Worm (Caenorhabditis elegans): ENCODE results near the gene dmsr-15.

The dmsr-15 gene

DNA sequence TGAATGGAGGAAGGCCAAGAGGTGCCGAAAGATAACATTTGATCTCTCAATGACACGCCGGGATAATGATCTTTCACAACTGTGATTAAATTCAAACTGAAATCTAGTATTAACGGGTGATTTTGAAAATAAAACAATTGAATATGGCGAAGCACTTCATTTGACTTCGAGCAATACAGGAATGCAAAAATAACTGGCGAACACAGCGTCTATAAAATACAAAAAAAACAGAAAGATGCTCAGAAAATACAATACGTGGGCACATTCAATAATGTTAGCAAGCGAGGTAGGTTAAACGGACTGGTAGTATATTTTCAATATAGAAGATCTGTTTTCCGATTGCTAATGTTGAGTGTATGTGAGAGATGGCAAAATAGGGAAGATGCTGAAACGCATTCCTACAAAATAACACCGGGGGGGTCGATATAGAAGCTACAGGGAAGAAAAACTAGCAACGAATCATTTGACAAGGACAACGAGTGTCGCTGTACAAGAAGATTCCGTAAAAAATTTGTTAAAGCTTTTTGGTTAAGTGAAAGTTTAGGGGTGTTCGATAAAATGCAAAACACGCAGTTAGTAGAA, 45.6 kb downstream of the dmsr-15 start (continued):
- TF ChIP-seq ceh-40 (GFP tag; IDR thresholded peaks at IDR 0.05) (no peak; the same call in 1 of the 2 replicates), dox-1 (GFP tag; IDR thresholded peaks at IDR 0.05) (peak; percentile 58), die-1 (tag; optimal IDR thresholded peaks at IDR 0.05) (peak; percentile 34), mel-28 (tag; optimal IDR thresholded peaks at IDR 0.05; ENCODE audit: borderline replicate concordance) (no peak), attf-6 (GFP tag; IDR thresholded peaks at IDR 0.05) (peak; percentile 65; the same call in 1 of the 2 replicates), ama-1 (optimal IDR thresholded peaks at IDR 0.05) (no peak), ama-1 (GFP tag; optimal IDR thresholded peaks at IDR 0.05) (peak in 1 of 2 experiments; percentile 69), ztf-25 (GFP tag; IDR thresholded peaks at IDR 0.05) (no peak), tlf-1 (GFP tag; optimal IDR thresholded peaks at IDR 0.05) (peak; percentile 75), ztf-18 (tag; optimal IDR thresholded peaks at IDR 0.05) (peak; percentile 22)

DNA sequence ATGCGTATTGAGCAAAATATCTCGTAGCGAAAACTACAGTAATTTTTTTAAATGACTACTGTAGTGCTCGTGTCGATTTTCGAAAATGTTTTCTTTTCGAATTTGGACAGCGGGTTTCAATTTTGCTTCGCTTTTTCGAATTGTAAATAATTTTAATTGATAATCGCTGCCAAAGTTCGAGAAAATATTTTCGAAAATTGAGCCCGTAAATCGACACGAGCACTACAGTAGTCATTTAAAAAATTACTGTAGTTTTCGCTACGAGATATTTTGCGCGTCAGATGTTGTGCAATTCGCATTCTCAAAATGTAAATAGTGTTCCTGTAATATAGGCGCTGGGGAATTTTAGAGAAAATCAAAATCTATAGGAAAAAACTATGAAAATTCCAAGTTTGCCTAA, 46.4 kb downstream of the dmsr-15 start:
- no peak for TF ChIP-seq ceh-27 (GFP tag; optimal IDR thresholded peaks at IDR 0.05)
- TF ChIP-seq lsl-1 (GFP tag; optimal IDR thresholded peaks at IDR 0.05): peak; percentile 81
- no peak for TF ChIP-seq hmg-1.2 (GFP tag; IDR thresholded peaks at IDR 0.05)
- TF ChIP-seq ceh-91 (GFP tag; IDR thresholded peaks at IDR 0.05): peak; percentile 50; the same call in 1 of the 2 replicates
- TF ChIP-seq C17E4.6 (GFP tag; IDR thresholded peaks at IDR 0.05): no peak
- TF ChIP-seq akir-1 (GFP tag; optimal IDR thresholded peaks at IDR 0.05): no peak
- TF ChIP-seq F33H1.4 (GFP tag; IDR thresholded peaks at IDR 0.05): peak; percentile 60
- TF ChIP-seq atf-7 (tag; optimal IDR thresholded peaks at IDR 0.05): no peak

DNA sequence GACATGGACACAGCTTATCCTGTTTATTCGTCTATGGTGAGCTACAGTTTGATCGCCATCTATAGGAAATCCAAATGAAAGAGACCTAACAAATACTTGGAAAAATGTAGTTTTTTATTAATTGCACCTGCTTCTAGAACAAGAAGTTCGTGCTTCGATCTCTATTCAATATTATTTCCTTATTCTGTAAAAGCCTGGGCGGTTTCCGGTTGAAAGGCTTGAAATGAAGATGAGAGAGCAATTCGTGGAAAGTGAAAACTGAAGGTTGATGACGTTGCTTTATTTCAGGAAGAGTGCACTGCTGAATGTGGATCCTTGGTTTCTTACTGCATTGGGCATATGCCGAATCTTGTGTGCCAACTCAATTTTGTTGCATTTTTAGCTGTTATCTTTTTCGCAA, 48.0 kb downstream of the dmsr-15 start:
- TF ChIP-seq cebp-2 (GFP tag; IDR thresholded peaks at IDR 0.05) (0 out of 2 replicates have a peak, but pooled peaks have one; percentile 26), hrde-1 (tag; optimal IDR thresholded peaks at IDR 0.05; ENCODE audit: borderline replicate concordance) (no peak)

DNA sequence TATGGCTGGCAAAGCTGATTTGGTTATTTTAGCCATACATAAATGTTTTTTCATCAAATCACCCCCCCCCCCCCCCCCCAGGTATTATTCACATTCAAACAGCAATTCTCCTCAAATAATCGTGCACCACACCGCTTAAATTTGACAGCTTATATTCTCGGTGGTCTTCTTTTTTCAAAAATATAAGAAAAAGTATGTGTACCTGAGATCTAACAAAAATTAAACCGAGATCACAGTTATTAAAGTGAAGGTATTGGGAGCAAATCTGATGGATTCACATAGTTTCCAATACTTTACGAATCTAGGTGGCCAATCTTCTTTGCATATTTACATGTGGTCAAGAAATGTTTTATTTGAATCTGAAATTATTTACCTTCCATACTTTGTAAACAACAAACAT, 48.5 kb downstream of the dmsr-15 start, which contains the start of gene ZC404.15:
TSS of gene ZC404.15 (plus strand) at position 301 of the 400 bp plus-strand sequence.
- TF ChIP-seq nfya-2 (GFP tag; IDR thresholded peaks at IDR 0.05) (no peak), F39B2.1 (GFP tag; IDR thresholded peaks at IDR 0.05) (no peak), egl-44 (GFP tag; IDR thresholded peaks at IDR 0.05) (no peak), ztf-28 (GFP tag; IDR thresholded peaks at IDR 0.05) (no peak), tbp1 (GFP tag; optimal IDR thresholded peaks at IDR 0.05) (no peak), F49E8.2 (tag; optimal IDR thresholded peaks at IDR 0.05; ENCODE audit: insufficient read depth) (no peak), F57A8.1 (GFP tag; optimal IDR thresholded peaks at IDR 0.05) (no peak), lir-1 (GFP tag; conservative IDR thresholded peaks at IDR 0.05) (no peak), F33H1.4 (GFP tag; IDR thresholded peaks at IDR 0.05) (no peak), somi-1 (GFP tag; optimal IDR thresholded peaks at IDR 0.05) (no peak)

DNA sequence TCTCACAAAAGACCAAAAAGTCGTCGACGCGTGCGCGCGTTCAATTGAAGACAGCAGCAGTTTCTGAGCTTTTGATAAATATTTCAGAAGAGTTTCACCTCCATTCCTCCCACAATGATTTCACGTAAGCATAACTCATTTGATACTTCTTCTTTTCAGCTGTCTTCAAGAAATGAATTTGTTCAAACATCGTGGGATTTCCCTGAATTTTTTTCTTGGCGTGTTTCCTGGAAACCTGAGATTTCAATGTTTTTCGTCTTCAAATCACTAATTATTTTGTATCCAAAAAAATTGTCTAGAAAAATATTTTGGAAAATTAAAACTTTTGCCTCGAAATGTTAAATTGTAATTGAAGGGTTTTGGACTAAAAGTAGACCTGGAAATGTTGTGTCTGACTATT, 50.2 kb downstream of the dmsr-15 start:
- TF ChIP-seq chd-7 (tag; optimal IDR thresholded peaks at IDR 0.05) (no peak), hmg-1.2 (GFP tag; IDR thresholded peaks at IDR 0.05) (no peak)
